Worm (Caenorhabditis elegans): Measurements from ENCODE around the gene mltn-6.

ce11 chrV:331245-331644 lies 33.5 kb upstream of the mltn-6 start:
- TF ChIP-seq sea-1 (GFP tag; conservative IDR thresholded peaks at IDR 0.05) (no peak), tbx-11 (GFP tag; IDR thresholded peaks at IDR 0.05) (no peak), pes-1 (GFP tag; IDR thresholded peaks at IDR 0.05) (no peak), hmg-4 (GFP tag; optimal IDR thresholded peaks at IDR 0.05) (no peak), ceh-13 (GFP tag; optimal IDR thresholded peaks at IDR 0.05) (no peak), flt-1 (GFP tag; IDR thresholded peaks at IDR 0.05) (no peak), B0310.2 (tag; optimal IDR thresholded peaks at IDR 0.05) (no peak), ama-1 (optimal IDR thresholded peaks at IDR 0.05) (no peak), tra-4 (tag; optimal IDR thresholded peaks at IDR 0.05) (no peak), aly-1 (tag; optimal IDR thresholded peaks at IDR 0.05) (no peak), ets-7 (tag; optimal IDR thresholded peaks at IDR 0.05) (no peak), hmbx-1 (tag; optimal IDR thresholded peaks at IDR 0.05) (no peak)

Measured in whole organism, early embryonic.